Worm (Caenorhabditis elegans) whole organism, early embryonic: ENCODE measurements around the gene dis-3.

Source experiments
- F13C5.2 ChIP-seq: sonication (generic microtip); optimal IDR thresholded peaks from 2 replicates; lab custom pipeline; 2017; ENCODE audit warnings: mild to moderate bottlenecking, missing genetic modification characterization, inconsistent platforms, missing compliant biosample characterization
- ama-1 ChIP-seq: fragments of 150-350 bp; optimal IDR thresholded peaks from 2 replicates; lab custom pipeline; 2014
- ceh-36 ChIP-seq: sonication (generic microtip); optimal IDR thresholded peaks from 2 replicates; lab custom pipeline; 2016; ENCODE audit warnings: missing genetic modification characterization, inconsistent platforms, missing compliant biosample characterization
- flt-1 ChIP-seq: fragments of 200-800 bp; sonication (Bioruptor generic); IDR thresholded peaks from 2 replicates; pipeline ENCODE4 v1.3.6; 2022; ENCODE audit warnings: missing genetic modification characterization, missing compliant biosample characterization
- tbx-11 ChIP-seq: fragments of 200-800 bp; sonication (Bioruptor generic); IDR thresholded peaks from 2 replicates; pipeline ENCODE4 v1.3.6; 2022; ENCODE audit warnings: missing genetic modification characterization, missing compliant biosample characterization

DNA sequence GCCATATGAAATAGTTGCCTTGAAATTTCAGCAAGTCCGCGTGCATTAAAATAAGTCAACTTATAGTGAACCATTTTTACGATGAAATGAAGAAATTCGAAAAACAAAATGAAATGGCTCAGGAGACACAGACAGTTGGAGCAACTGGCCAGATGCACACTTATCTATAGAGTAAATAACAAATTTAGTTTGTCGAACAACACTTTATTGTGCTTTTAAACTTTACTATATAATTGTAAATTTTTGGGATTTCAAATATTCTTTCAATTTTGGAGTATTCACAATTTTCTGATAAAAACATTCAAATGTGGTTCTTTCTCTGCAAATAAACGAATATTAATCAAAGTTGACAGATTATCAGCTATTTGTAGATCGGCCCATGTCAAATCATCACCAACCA, 43.1 kb downstream of the dis-3 start, which contains the start of gene gst-3:
- TF ChIP-seq flt-1 (GFP tag; lab: Robert Waterston, UW) (no peak), F13C5.2 (tag; lab: Kevin White, UChicago) (no peak), ama-1 (lab: Kevin White, UChicago) (no peak), ceh-36 (tag; lab: Kevin White, UChicago) (no peak), tbx-11 (GFP tag; lab: Robert Waterston, UW) (no peak)
